Worm (Caenorhabditis elegans): Measurements from ENCODE around the gene srh-73.

The srh-73 gene

DNA sequence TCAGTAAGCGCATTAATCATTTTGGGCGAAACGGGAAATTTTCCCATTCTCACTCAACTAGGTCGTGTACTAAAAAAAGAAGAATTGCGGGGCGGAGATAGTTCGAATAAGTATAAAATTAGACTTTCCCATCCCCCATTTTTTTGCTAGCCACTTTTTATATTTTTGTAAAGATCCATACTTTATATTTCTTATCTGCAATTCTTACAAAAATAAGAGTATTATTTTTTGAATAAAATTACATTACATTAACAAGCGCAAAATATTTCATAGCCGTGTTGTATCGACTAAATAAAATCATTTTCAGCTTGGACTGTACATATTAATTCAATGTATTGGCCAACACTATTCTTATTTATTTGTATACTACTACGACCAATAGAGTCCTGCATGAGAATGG, 43.6 kb downstream of the srh-73 start, which contains the start of gene F49C5.11:
F49C5.11 (plus strand) TSS at position 301 of the 400 bp plus-strand sequence.
- TF ChIP-seq med-1 (GFP tag; optimal IDR thresholded peaks at IDR 0.05; ENCODE audit: insufficient read depth) (no peak), klf-2 (GFP tag; conservative IDR thresholded peaks at IDR 0.05) (no peak), ztf-23 (GFP tag; IDR thresholded peaks at IDR 0.05) (no peak), tab-1 (GFP tag; IDR thresholded peaks at IDR 0.05) (no peak), cog-1 (tag; optimal IDR thresholded peaks at IDR 0.05) (no peak), flt-1 (GFP tag; IDR thresholded peaks at IDR 0.05) (no peak), ref-1 (GFP tag; conservative IDR thresholded peaks at IDR 0.05) (no peak), T22C8.4 (GFP tag; IDR thresholded peaks at IDR 0.05) (no peak), ztf-29 (GFP tag; IDR thresholded peaks at IDR 0.05) (no peak)

DNA sequence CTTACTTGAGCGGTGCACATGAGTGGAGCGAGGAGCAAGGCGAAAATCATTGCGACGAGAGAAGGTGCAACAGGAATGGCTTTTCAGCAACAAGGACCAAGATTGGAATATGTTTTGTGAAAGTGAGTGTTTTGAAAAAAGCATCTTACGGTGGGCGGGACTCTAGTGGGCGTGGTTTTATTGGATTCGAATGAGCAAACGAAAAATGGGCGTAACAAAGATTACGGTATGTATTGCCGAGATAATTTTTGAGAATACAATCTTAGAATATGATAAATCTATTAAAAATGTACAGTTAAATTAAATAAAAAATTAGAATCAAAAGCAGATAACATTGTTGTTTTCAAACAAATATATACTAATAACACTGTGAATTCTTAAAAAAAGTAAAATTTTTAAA, 48.2 kb downstream of the srh-73 start, which contains the start of gene F49C5.12:
F49C5.12 (minus strand) TSS at position 101 of the 400 bp plus-strand sequence.
- TF ChIP-seq cog-1 (tag; optimal IDR thresholded peaks at IDR 0.05): no peak
- no peak for TF ChIP-seq klf-2 (GFP tag; conservative IDR thresholded peaks at IDR 0.05)
- no peak for TF ChIP-seq med-1 (GFP tag; optimal IDR thresholded peaks at IDR 0.05; ENCODE audit: insufficient read depth)
- TF ChIP-seq T22C8.4 (GFP tag; IDR thresholded peaks at IDR 0.05): no peak
- TF ChIP-seq flt-1 (GFP tag; IDR thresholded peaks at IDR 0.05): no peak
- no peak for TF ChIP-seq ref-1 (GFP tag; conservative IDR thresholded peaks at IDR 0.05)
- no peak for TF ChIP-seq tab-1 (GFP tag; IDR thresholded peaks at IDR 0.05)
- no peak for TF ChIP-seq ztf-29 (GFP tag; IDR thresholded peaks at IDR 0.05)
- no peak for TF ChIP-seq ztf-23 (GFP tag; IDR thresholded peaks at IDR 0.05)

All from whole organism, midembryonic.